Worm (Caenorhabditis elegans): ENCODE data around the gene F21C10.9.

- TF ChIP-seq hlh-30 (tag; optimal IDR thresholded peaks at IDR 0.05; ENCODE audit: insufficient read depth) (no peak), che-1 (tag; optimal IDR thresholded peaks at IDR 0.05) (no peak), nhr-11 (tag; optimal IDR thresholded peaks at IDR 0.05) (no peak), madf-2 (tag; optimal IDR thresholded peaks at IDR 0.05) (no peak)
Measured at ce11 chrV:9051100-9051499, 47.4 kb downstream of the F21C10.9 start, which contains the start of gene C25E10.7.

Measured in whole organism, late embryonic.